Fruit fly (Drosophila melanogaster) whole organism, embryonic: ENCODE measurements around the gene mfr.

ENCODE experiments used
- Abd-B ChIP-seq: fragments of 200-800 bp; sonication (Bioruptor generic); optimal IDR thresholded peaks from 2 replicates; lab custom pipeline; 2018; ENCODE audit warnings: missing biosample characterization, mild to moderate bottlenecking, missing genetic modification characterization, moderate library complexity
- Atf3 ChIP-seq: fragments of 200-800 bp; sonication (Bioruptor generic); optimal IDR thresholded peaks from 3 replicates; lab custom pipeline; 2016; ENCODE audit warnings: missing biosample characterization, missing genetic modification characterization
- CG10431 ChIP-seq: fragments of 200-800 bp; sonication (Bioruptor generic); optimal IDR thresholded peaks from 3 replicates; lab custom pipeline; 2018; ENCODE audit warnings: missing biosample characterization, mild to moderate bottlenecking, missing genetic modification characterization
- CG10565 ChIP-seq: fragments of 200-800 bp; sonication (Bioruptor generic); optimal IDR thresholded peaks from 3 replicates; lab custom pipeline; 2016; ENCODE audit warnings: missing biosample characterization, mild to moderate bottlenecking, missing genetic modification characterization
- CG10959 ChIP-seq: fragments of 200-800 bp; sonication (Bioruptor generic); IDR thresholded peaks from 2 replicates; pipeline ENCODE4 v1.3.6; 2022; ENCODE audit warnings: missing biosample characterization, missing genetic modification characterization
- CG14050 ChIP-seq: fragments of 200-800 bp; sonication (Bioruptor generic); IDR thresholded peaks from 3 replicates; pipeline ENCODE4 v1.3.6; 2022; ENCODE audit warnings: missing biosample characterization, missing genetic modification characterization
- CG15479 ChIP-seq: fragments of 200-800 bp; sonication (Bioruptor generic); optimal IDR thresholded peaks from 3 replicates; lab custom pipeline; 2019; ENCODE audit warnings: missing biosample characterization, mild to moderate bottlenecking, missing genetic modification characterization, moderate library complexity
- CG15601 ChIP-seq: fragments of 200-800 bp; sonication (Bioruptor generic); optimal IDR thresholded peaks from 3 replicates; lab custom pipeline; 2019; ENCODE audit warnings: missing biosample characterization, mild to moderate bottlenecking, missing genetic modification characterization, moderate library complexity
- CG17186 ChIP-seq: fragments of 200-800 bp; sonication (Bioruptor generic); optimal IDR thresholded peaks from 3 replicates; lab custom pipeline; 2017; ENCODE audit warnings: missing biosample characterization, missing genetic modification reagents, missing genetic modification characterization
- CG2712 ChIP-seq: fragments of 200-800 bp; optimal IDR thresholded peaks from 3 replicates; lab custom pipeline; 2019; ENCODE audit warnings: missing biosample characterization, mild to moderate bottlenecking, missing genetic modification characterization, moderate library complexity
- CG31365 ChIP-seq: fragments of 200-800 bp; sonication (Bioruptor generic); optimal IDR thresholded peaks from 2 replicates; lab custom pipeline; 2018; ENCODE audit warnings: missing biosample characterization, mild to moderate bottlenecking, missing genetic modification characterization
- CG31388 ChIP-seq: fragments of 200-800 bp; sonication (Bioruptor generic); optimal IDR thresholded peaks from 2 replicates; lab custom pipeline; 2016; ENCODE audit warnings: missing biosample characterization, missing genetic modification characterization
- CG32772 ChIP-seq: fragments of 200-800 bp; sonication (Bioruptor generic); IDR thresholded peaks from 2 replicates; pipeline ENCODE4 v1.3.6; 2022; ENCODE audit warnings: missing biosample characterization, missing genetic modification characterization
- CG3407 ChIP-seq: fragments of 200-800 bp; sonication (Bioruptor generic); optimal IDR thresholded peaks from 2 replicates; lab custom pipeline; 2018; ENCODE audit warnings: missing biosample characterization, mild to moderate bottlenecking, missing genetic modification characterization
- CG4360 ChIP-seq: fragments of 200-800 bp; sonication (Bioruptor generic); IDR thresholded peaks from 2 replicates; pipeline ENCODE4 v1.3.6; 2022; ENCODE audit warnings: missing biosample characterization, missing genetic modification characterization
- CG4424 ChIP-seq: fragments of 200-800 bp; sonication (Bioruptor generic); optimal IDR thresholded peaks from 3 replicates; lab custom pipeline; 2016; ENCODE audit warnings: missing biosample characterization, missing genetic modification characterization
- CG4707 ChIP-seq: fragments of 200-800 bp; sonication (Bioruptor generic); optimal IDR thresholded peaks from 2 replicates; lab custom pipeline; 2018; ENCODE audit warnings: missing biosample characterization, mild to moderate bottlenecking, missing genetic modification characterization, moderate library complexity
- CG6175 ChIP-seq: fragments of 200-800 bp; sonication (Bioruptor generic); IDR thresholded peaks from 3 replicates; pipeline ENCODE4 v1.3.6; 2022; ENCODE audit warnings: missing biosample characterization, missing genetic modification characterization
- CG7556 ChIP-seq: fragments of 200-800 bp; sonication (Bioruptor generic); optimal IDR thresholded peaks from 2 replicates; lab custom pipeline; 2017; ENCODE audit warnings: missing biosample characterization, mild to moderate bottlenecking, missing genetic modification characterization
- CG7839 ChIP-seq: fragments of 200-800 bp; sonication (Bioruptor generic); optimal IDR thresholded peaks from 3 replicates; lab custom pipeline; 2018; ENCODE audit warnings: missing biosample characterization, mild to moderate bottlenecking, missing genetic modification characterization, moderate library complexity
- CG7987 ChIP-seq: fragments of 200-800 bp; sonication (Bioruptor generic); optimal IDR thresholded peaks from 2 replicates; lab custom pipeline; 2018; ENCODE audit warnings: missing biosample characterization, mild to moderate bottlenecking, missing genetic modification characterization, moderate library complexity
- CG8765 ChIP-seq: fragments of 200-800 bp; sonication (Bioruptor generic); IDR thresholded peaks from 2 replicates; pipeline ENCODE4 v1.3.6; 2022; ENCODE audit warnings: missing biosample characterization, missing genetic modification characterization
- CG9215 ChIP-seq: fragments of 200-800 bp; sonication (Bioruptor generic); IDR thresholded peaks from 2 replicates; pipeline ENCODE4 v1.3.6; 2022; ENCODE audit warnings: missing biosample characterization, missing genetic modification characterization
- CG9727 ChIP-seq: fragments of 200-800 bp; sonication (Bioruptor generic); optimal IDR thresholded peaks from 3 replicates; lab custom pipeline; 2017; ENCODE audit warnings: missing biosample characterization, mild to moderate bottlenecking, missing genetic modification characterization
- D19A ChIP-seq: fragments of 200-800 bp; optimal IDR thresholded peaks from 3 replicates; lab custom pipeline; 2019; ENCODE audit warnings: missing biosample characterization, mild to moderate bottlenecking, missing genetic modification characterization, moderate library complexity
- Dll ChIP-seq: fragments of 200-800 bp; sonication (Bioruptor generic); IDR thresholded peaks from 4 replicates; pipeline ENCODE4 v1.3.6; 2022; ENCODE audit warnings: missing biosample characterization, missing genetic modification characterization; ENCODE audit not compliant: partially characterized antibody
- Fer1 ChIP-seq: fragments of 200-800 bp; sonication (Bioruptor generic); optimal IDR thresholded peaks from 2 replicates; lab custom pipeline; 2017; ENCODE audit warnings: missing biosample characterization, mild to moderate bottlenecking, missing genetic modification characterization
- Hand ChIP-seq: fragments of 200-800 bp; sonication (Bioruptor generic); optimal IDR thresholded peaks from 2 replicates; lab custom pipeline; 2017; ENCODE audit warnings: mild to moderate bottlenecking, missing biosample characterization, missing genetic modification reagents, missing genetic modification characterization
- Neu2 ChIP-seq: fragments of 200-800 bp; sonication (Bioruptor generic); optimal IDR thresholded peaks from 3 replicates; lab custom pipeline; 2016; ENCODE audit warnings: missing biosample characterization, missing genetic modification characterization, borderline replicate concordance
- NfI ChIP-seq: fragments of 200-800 bp; sonication (Bioruptor generic); optimal IDR thresholded peaks from 3 replicates; lab custom pipeline; 2018; ENCODE audit warnings: missing biosample characterization, mild to moderate bottlenecking, missing genetic modification characterization, moderate library complexity
- Ravus ChIP-seq: fragments of 200-800 bp; sonication (Bioruptor generic); IDR thresholded peaks from 2 replicates; pipeline ENCODE4 v1.3.6; 2022; ENCODE audit warnings: missing biosample characterization, missing genetic modification characterization
- Sry-δ ChIP-seq: fragments of 200-800 bp; sonication (Bioruptor generic); optimal IDR thresholded peaks from 2 replicates; lab custom pipeline; 2016; ENCODE audit warnings: missing biosample characterization, missing genetic modification characterization
- Taf1 ChIP-seq: fragments of 200-800 bp; sonication (Bioruptor generic); IDR thresholded peaks from 2 replicates; pipeline ENCODE4 v1.3.6; 2022; ENCODE audit warnings: missing biosample characterization, missing genetic modification characterization
- Trl ChIP-seq, 3 experiments: fragments of >200 bp in 2 of 3; fragments of 200-800 bp in 1 of 3; sonication (Bioruptor generic) in 1 of 3; optimal IDR thresholded peaks; 2 replicates in 1 of 3; 3 replicates in 2 of 3; lab custom pipeline; 2016 to 2017; ENCODE audit warnings: missing biosample characterization in 1 of 3, missing genetic modification characterization in 1 of 3
- ara ChIP-seq: fragments of 200-800 bp; sonication (Bioruptor generic); IDR thresholded peaks from 2 replicates; pipeline ENCODE4 v1.3.6; 2022; ENCODE audit warnings: missing biosample characterization, missing genetic modification characterization
- chm ChIP-seq: fragments of 200-800 bp; sonication (Bioruptor generic); IDR thresholded peaks from 2 replicates; pipeline ENCODE4 v1.3.6; 2022; ENCODE audit warnings: missing biosample characterization, missing genetic modification characterization
- dimm ChIP-seq: fragments of 200-800 bp; sonication (Bioruptor generic); IDR thresholded peaks from 2 replicates; pipeline ENCODE4 v1.3.6; 2022; ENCODE audit warnings: missing biosample characterization, missing genetic modification characterization
- dmrt99B ChIP-seq: fragments of 200-800 bp; sonication (Bioruptor generic); optimal IDR thresholded peaks from 2 replicates; lab custom pipeline; 2018; ENCODE audit warnings: missing biosample characterization, mild to moderate bottlenecking, missing genetic modification characterization, moderate library complexity
- ftz-f1 ChIP-seq: fragments of 200-800 bp; sonication (Bioruptor generic); optimal IDR thresholded peaks from 2 replicates; lab custom pipeline; 2016; ENCODE audit warnings: missing biosample characterization, missing genetic modification characterization
- gro ChIP-seq: fragments of 200-800 bp; sonication (Bioruptor generic); optimal IDR thresholded peaks from 2 replicates; lab custom pipeline; 2016; ENCODE audit warnings: missing biosample characterization, missing genetic modification characterization
- gt ChIP-seq: fragments of 200-800 bp; sonication (Bioruptor generic); IDR thresholded peaks from 2 replicates; pipeline ENCODE4 v1.3.6; 2022; ENCODE audit warnings: missing biosample characterization, missing genetic modification characterization
- jing ChIP-seq: fragments of 200-800 bp; sonication (Bioruptor generic); optimal IDR thresholded peaks from 2 replicates; lab custom pipeline; 2018; ENCODE audit warnings: missing biosample characterization, mild to moderate bottlenecking, missing genetic modification characterization
- jumu ChIP-seq: fragments of 200-800 bp; sonication (Bioruptor generic); optimal IDR thresholded peaks from 3 replicates; lab custom pipeline; 2016; ENCODE audit warnings: missing biosample characterization, missing genetic modification characterization
- klu ChIP-seq: fragments of 200-800 bp; sonication (Bioruptor generic); IDR thresholded peaks from 2 replicates; pipeline ENCODE4 v1.3.6; 2022; ENCODE audit warnings: missing biosample characterization, missing genetic modification characterization
- nau ChIP-seq: fragments of 200-800 bp; sonication (Bioruptor generic); optimal IDR thresholded peaks from 3 replicates; lab custom pipeline; 2017; ENCODE audit warnings: missing biosample characterization, mild to moderate bottlenecking, missing genetic modification characterization, missing genetic modification reagents
- schlank ChIP-seq: fragments of 200-800 bp; sonication (Bioruptor generic); optimal IDR thresholded peaks from 2 replicates; lab custom pipeline; 2018; ENCODE audit warnings: missing biosample characterization, mild to moderate bottlenecking, missing genetic modification characterization
- sisA ChIP-seq: fragments of 200-800 bp; sonication (Bioruptor generic); IDR thresholded peaks from 2 replicates; pipeline ENCODE4 v1.3.6; 2022; ENCODE audit warnings: missing biosample characterization, missing genetic modification characterization
- toy ChIP-seq: fragments of 200-800 bp; sonication (Bioruptor generic); IDR thresholded peaks from 2 replicates; pipeline ENCODE4 v1.3.6; 2022; ENCODE audit warnings: missing biosample characterization, missing genetic modification characterization
- unc-4 ChIP-seq: fragments of 200-800 bp; sonication (Bioruptor generic); IDR thresholded peaks from 2 replicates; pipeline ENCODE4 v1.3.6; 2022; ENCODE audit warnings: missing biosample characterization, missing genetic modification characterization; ENCODE audit not compliant: partially characterized antibody
- wdn ChIP-seq: fragments of 200-800 bp; sonication (Bioruptor generic); IDR thresholded peaks from 2 replicates; pipeline ENCODE4 v1.3.6; 2022; ENCODE audit warnings: missing biosample characterization, missing genetic modification characterization
- yki ChIP-seq: fragments of >200 bp; optimal IDR thresholded peaks from 3 replicates; lab custom pipeline; 2018
- zen ChIP-seq: fragments of 200-800 bp; sonication (Bioruptor generic); optimal IDR thresholded peaks from 3 replicates; lab custom pipeline; 2018; ENCODE audit warnings: missing biosample characterization, mild to moderate bottlenecking, missing genetic modification characterization, moderate library complexity

Gene mfr

dm6 chr3L:8912332-8912731 lies at the start of gene mfr, which contains the start of gene Tsp66E (continued):
- TF ChIP-seq CG6175 (GFP tag; lab: Robert Waterston, UW) (peak; percentile 99), CG31365 (tag; lab: Kevin White, UChicago) (no peak), sisA (GFP tag; lab: Robert Waterston, UW) (no peak), Sry-δ (no peak), CG7839 (tag; lab: Kevin White, UChicago) (no peak), CG32772 (GFP tag; lab: Robert Waterston, UW) (no peak), CG7987 (GFP tag; lab: Kevin White, UChicago) (no peak), yki (lab: Kevin White, UChicago) (no peak), dimm (GFP tag; lab: Robert Waterston, UW) (no peak), CG17186 (GFP tag; lab: Kevin White, UChicago) (no peak), ara (GFP tag; lab: Robert Waterston, UW) (no peak), chm (GFP tag; lab: Robert Waterston, UW) (peak; percentile 72; the same call in 1 of the 2 replicates), Ravus (GFP tag; lab: Robert Waterston, UW) (no peak), Hand (GFP tag; lab: Kevin White, UChicago) (no peak), unc-4 (GFP tag; lab: Robert Waterston, UW) (peak; percentile 34), CG15479 (GFP tag; lab: Kevin White, UChicago) (no peak), gt (GFP tag; lab: Robert Waterston, UW) (no peak), CG10431 (no peak), Taf1 (GFP tag; lab: Robert Waterston, UW) (no peak), CG31388 (GFP tag; lab: Kevin White, UChicago) (no peak), Atf3 (GFP tag; lab: Kevin White, UChicago) (no peak), ftz-f1 (peak; percentile 20), NfI (GFP tag; lab: Kevin White, UChicago) (no peak), Neu2 (GFP tag; lab: Kevin White, UChicago) (no peak), CG7556 (no peak), Abd-B (GFP tag; lab: Kevin White, UChicago) (no peak), CG14050 (GFP tag; lab: Robert Waterston, UW) (no peak), CG3407 (no peak), zen (no peak), Dll (GFP tag; lab: Robert Waterston, UW) (no peak), CG9215 (GFP tag; lab: Robert Waterston, UW) (no peak; the same call in 1 of the 2 replicates), nau (GFP tag; lab: Kevin White, UChicago) (no peak), CG2712 (tag; lab: Kevin White, UChicago) (no peak), Fer1 (GFP tag; lab: Kevin White, UChicago) (no peak), Trl (optimal IDR thresholded peaks at IDR 0.05; lab: Kevin White, UChicago) (peak in 1 of 2 experiments; percentile 40), Trl (GFP tag; optimal IDR thresholded peaks at IDR 0.05; lab: Kevin White, UChicago) (peak; percentile 39), CG9727 (GFP tag; lab: Kevin White, UChicago) (no peak), jing (no peak), D19A (tag; lab: Kevin White, UChicago) (no peak), jumu (GFP tag; lab: Kevin White, UChicago) (no peak), CG15601 (no peak), CG10959 (GFP tag; lab: Robert Waterston, UW) (no peak), schlank (tag; lab: Kevin White, UChicago) (no peak), CG4424 (GFP tag; lab: Kevin White, UChicago) (no peak), CG4707 (GFP tag; lab: Kevin White, UChicago) (no peak), gro (no peak), CG4360 (GFP tag; lab: Robert Waterston, UW) (no peak), toy (no peak), dmrt99B (tag; lab: Kevin White, UChicago) (no peak), CG10565 (GFP tag; lab: Kevin White, UChicago) (no peak), klu (no peak), wdn (no peak), CG8765 (GFP tag; lab: Robert Waterston, UW) (no peak; the same call in 1 of the 2 replicates)
